Comparison of ENCODE assay signal across 4 worm cellular contexts in the genomic region with DNA sequence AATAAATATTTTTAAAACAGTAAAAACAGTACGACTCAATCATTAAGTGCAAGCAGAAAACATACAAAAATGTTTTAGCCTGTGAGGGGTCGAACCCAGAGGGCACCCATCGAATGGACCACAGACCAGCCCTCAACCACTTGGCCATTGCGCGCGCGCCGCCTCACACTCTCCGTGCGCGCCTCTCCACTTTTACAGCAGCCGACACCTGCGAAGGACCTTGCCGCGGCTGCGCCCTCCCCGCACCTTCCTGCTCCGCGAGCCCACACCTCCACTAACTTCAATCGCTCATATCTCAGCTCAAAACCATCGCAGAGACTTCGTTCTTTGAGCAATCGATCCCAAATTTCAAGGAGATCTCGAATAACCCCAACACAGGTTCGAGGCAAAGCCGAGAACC.
A peak's percentile ranks its signal among the peaks of the same experiment; 100 is the strongest.
TF ChIP-seq lines count a peak whose summit lies in the region.
"Not testable (repeated sequence)": the region's sequence is repeated elsewhere in the genome, so short reads cannot be mapped to it uniquely, and the experiment has no call there.

No protein-coding gene starts in this region.

TF ChIP-seq in whole organism, L2 larva, 48 proteins besides CTCF, POLR2A, EP300 and RAD21:
- TF ChIP-seq F13H6.1 (tag; optimal IDR thresholded peaks at IDR 0.05; lab: Kevin White, UChicago) (peak; percentile 33), nhr-129 (tag; optimal IDR thresholded peaks at IDR 0.05; lab: Kevin White, UChicago) (peak; percentile 56), sma-3 (GFP tag; optimal IDR thresholded peaks at IDR 0.05; lab: Kevin White, UChicago) (peak; percentile 38), unc-55 (GFP tag; optimal IDR thresholded peaks at IDR 0.05; lab: Kevin White, UChicago) (peak; percentile 67), gmeb-1 (tag; optimal IDR thresholded peaks at IDR 0.05; lab: Kevin White, UChicago) (peak; percentile 29), crh-2 (tag; optimal IDR thresholded peaks at IDR 0.05; lab: Kevin White, UChicago) (peak; percentile 32), snpc-4 (tag; optimal IDR thresholded peaks at IDR 0.05; lab: Kevin White, UChicago) (peak; percentile 97), sma-9 (GFP tag; optimal IDR thresholded peaks at IDR 0.05; lab: Kevin White, UChicago) (peak; percentile 50), lsy-2 (tag; optimal IDR thresholded peaks at IDR 0.05; lab: Kevin White, UChicago) (peak; percentile 33 to 41), lin-13 (GFP tag; optimal IDR thresholded peaks at IDR 0.05; lab: Kevin White, UChicago) (peak; percentile 96)
- not testable (repeated sequence) for TF ChIP-seq sma-9 (tag; optimal IDR thresholded peaks at IDR 0.05; lab: Kevin White, UChicago)

TF ChIP-seq in whole organism, L4 larva, 104 proteins besides CTCF, POLR2A, EP300 and RAD21 (continues in another document):
- TF ChIP-seq lin-1 (GFP tag; IDR thresholded peaks at IDR 0.05; lab: Robert Waterston, UW), result 0 out of 2 replicates have a peak, but pooled peaks have one; percentile 16
- TF ChIP-seq F37D6.2 (tag; optimal IDR thresholded peaks at IDR 0.05; lab: Kevin White, UChicago), result peak; percentile 43
- TF ChIP-seq pha-4 (GFP tag; IDR thresholded peaks at IDR 0.05; lab: Robert Waterston, UW), result peak; percentile 48; the same call in 1 of the 2 replicates
- TF ChIP-seq pha-4 (tag; optimal IDR thresholded peaks at IDR 0.05; lab: Kevin White, UChicago), result not testable (repeated sequence)
- TF ChIP-seq mes-2 (tag; optimal IDR thresholded peaks at IDR 0.05; lab: Kevin White, UChicago; ENCODE audit: poor library complexity, severe bottlenecking), result peak; percentile 79
- TF ChIP-seq ctbp-1 (GFP tag; IDR thresholded peaks at IDR 0.05; lab: Robert Waterston, UW), result 0 out of 2 replicates have a peak, but pooled peaks have one; percentile 34
- TF ChIP-seq ceh-44 (GFP tag; IDR thresholded peaks at IDR 0.05; lab: Robert Waterston, UW), result 0 out of 2 replicates have a peak, but pooled peaks have one; percentile 2
- TF ChIP-seq snpc-1.2 (GFP tag; IDR thresholded peaks at IDR 0.05; lab: Robert Waterston, UW), result peak; percentile 83
- TF ChIP-seq duxl-1 (tag; optimal IDR thresholded peaks at IDR 0.05; lab: Kevin White, UChicago; ENCODE audit: poor library complexity), result peak; percentile 50
- TF ChIP-seq egl-43 (GFP tag; IDR thresholded peaks at IDR 0.05; lab: Robert Waterston, UW), result peak; percentile 75; the same call in 1 of the 2 replicates
- peak; percentile 38 for TF ChIP-seq F49E8.2 (tag; optimal IDR thresholded peaks at IDR 0.05; lab: Kevin White, UChicago; ENCODE audit: borderline replicate concordance)
- TF ChIP-seq tra-1 (GFP tag; IDR thresholded peaks at IDR 0.05; lab: Robert Waterston, UW), result peak; percentile 10; the same call in 1 of the 2 replicates
- peak; percentile 87 for TF ChIP-seq Y48G9A.11 (GFP tag; IDR thresholded peaks at IDR 0.05; lab: Robert Waterston, UW)
- peak; percentile 81 for TF ChIP-seq T26A8.4 (GFP tag; IDR thresholded peaks at IDR 0.05; lab: Robert Waterston, UW)
- TF ChIP-seq hlh-30 (tag; optimal IDR thresholded peaks at IDR 0.05; lab: Kevin White, UChicago; ENCODE audit: insufficient read depth), result peak; percentile 20
- peak; percentile 84 for TF ChIP-seq lin-38 (GFP tag; IDR thresholded peaks at IDR 0.05; lab: Robert Waterston, UW)
- peak; percentile 93 for TF ChIP-seq aha-1 (tag; lab: Kevin White, UChicago)
- TF ChIP-seq nhr-42 (GFP tag; IDR thresholded peaks at IDR 0.05; lab: Robert Waterston, UW), result peak; percentile 80; the same call in 1 of the 2 replicates
- peak; percentile 19 for TF ChIP-seq dve-1 (tag; optimal IDR thresholded peaks at IDR 0.05; lab: Kevin White, UChicago; ENCODE audit: insufficient read depth)
- TF ChIP-seq rbr-2 (tag; optimal IDR thresholded peaks at IDR 0.05; lab: Kevin White, UChicago), result peak; percentile 45
- peak; percentile 56; the same call in 1 of the 2 replicates for TF ChIP-seq vab-7 (GFP tag; IDR thresholded peaks at IDR 0.05; lab: Robert Waterston, UW)

TF ChIP-seq in whole organism, late embryonic, 69 proteins besides CTCF, POLR2A, EP300 and RAD21:
- peak; percentile 51 for TF ChIP-seq tbx-2 (tag; optimal IDR thresholded peaks at IDR 0.05; lab: Kevin White, UChicago)
- TF ChIP-seq C08G9.2 (tag; optimal IDR thresholded peaks at IDR 0.05; lab: Kevin White, UChicago), result peak; percentile 40
- peak; percentile 33 for TF ChIP-seq hlh-6 (tag; optimal IDR thresholded peaks at IDR 0.05; lab: Kevin White, UChicago)
- TF ChIP-seq nfya-1 (tag; optimal IDR thresholded peaks at IDR 0.05; lab: Kevin White, UChicago), result peak; percentile 16
- peak; percentile 32 for TF ChIP-seq ref-2 (tag; optimal IDR thresholded peaks at IDR 0.05; lab: Kevin White, UChicago)
- TF ChIP-seq pros-1 (tag; optimal IDR thresholded peaks at IDR 0.05; lab: Kevin White, UChicago), result peak; percentile 68
- TF ChIP-seq ceh-31 (tag; optimal IDR thresholded peaks at IDR 0.05; lab: Kevin White, UChicago), result peak; percentile 57
- peak; percentile 5 for TF ChIP-seq ceh-18 (tag; optimal IDR thresholded peaks at IDR 0.05; lab: Kevin White, UChicago)
- TF ChIP-seq ceh-34 (tag; optimal IDR thresholded peaks at IDR 0.05; lab: Kevin White, UChicago), result peak; percentile 22
- peak; percentile 45 for TF ChIP-seq rnt-1 (tag; optimal IDR thresholded peaks at IDR 0.05; lab: Kevin White, UChicago)
- peak; percentile 6 for TF ChIP-seq hlh-30 (tag; optimal IDR thresholded peaks at IDR 0.05; lab: Kevin White, UChicago; ENCODE audit: insufficient read depth)

TF ChIP-seq in whole organism, mixed stage, embryonic, 35 proteins besides CTCF, POLR2A, EP300 and RAD21:
- TF ChIP-seq sptf-1 (tag; optimal IDR thresholded peaks at IDR 0.05; lab: Kevin White, UChicago) (peak; percentile 47), lin-13 (tag; optimal IDR thresholded peaks at IDR 0.05; lab: Kevin White, UChicago) (peak; percentile 70), mep-1 (tag; optimal IDR thresholded peaks at IDR 0.05; lab: Kevin White, UChicago) (peak; percentile 27)
